Worm (Caenorhabditis elegans) whole organism, young adult: Measurements from ENCODE around the gene fem-2.
A peak's percentile ranks its signal among the peaks of the same experiment; 100 is the strongest.

Experiments used
- B0035.1 ChIP-seq: sonication (generic microtip); optimal IDR thresholded peaks from 2 replicates; lab custom pipeline; 2016; ENCODE audit warnings: missing genetic modification characterization, mild to moderate bottlenecking, missing compliant biosample characterization, missing genotype, missing genetic modification reagents
- B0261.1 ChIP-seq: sonication (generic microtip); optimal IDR thresholded peaks from 2 replicates; lab custom pipeline; 2016; ENCODE audit warnings: mild to moderate bottlenecking, missing genetic modification characterization, moderate library complexity, missing compliant biosample characterization
- F23B12.7 ChIP-seq: sonication (generic microtip); optimal IDR thresholded peaks from 2 replicates; lab custom pipeline; 2017; ENCODE audit warnings: missing genetic modification characterization, mild to moderate bottlenecking, missing compliant biosample characterization, antibody characterized with exemption, moderate library complexity; ENCODE audit not compliant: insufficient read depth
- F33H1.4 ChIP-seq: fragments of 200-800 bp; sonication (Bioruptor generic); IDR thresholded peaks from 2 replicates; pipeline ENCODE4 v1.3.6; 2022; ENCODE audit warnings: missing genetic modification reagents, missing genetic modification characterization, missing compliant biosample characterization
- F37B4.10 ChIP-seq: fragments of 200-800 bp; sonication (Bioruptor generic); IDR thresholded peaks from 2 replicates; pipeline ENCODE4 v1.3.6; 2022; ENCODE audit warnings: missing genetic modification characterization, missing compliant biosample characterization
- F39B2.1 ChIP-seq: fragments of 200-800 bp; sonication (Bioruptor generic); IDR thresholded peaks from 2 replicates; pipeline ENCODE4 v1.3.6; 2022; ENCODE audit warnings: missing genetic modification reagents, missing genetic modification characterization, missing compliant biosample characterization
- F49E8.2 ChIP-seq: sonication (generic microtip); optimal IDR thresholded peaks from 3 replicates; lab custom pipeline; 2017; ENCODE audit warnings: missing genetic modification characterization, mild to moderate bottlenecking, missing compliant biosample characterization, antibody characterized with exemption, moderate library complexity; ENCODE audit not compliant: insufficient read depth
- F55B11.4 ChIP-seq: sonication (generic microtip); optimal IDR thresholded peaks from 2 replicates; lab custom pipeline; 2016; ENCODE audit warnings: missing compliant biosample characterization, missing genetic modification characterization, borderline replicate concordance; ENCODE audit not compliant: insufficient read depth
- K11D2.4 ChIP-seq: fragments of 200-800 bp; sonication (Bioruptor generic); IDR thresholded peaks from 2 replicates; pipeline ENCODE4 v1.3.6; 2022; ENCODE audit warnings: missing genetic modification reagents, missing genetic modification characterization, missing compliant biosample characterization
- ZK185.1 ChIP-seq: sonication (generic microtip); optimal IDR thresholded peaks from 2 replicates; lab custom pipeline; 2016; ENCODE audit warnings: mild to moderate bottlenecking, missing genetic modification characterization, missing compliant biosample characterization; ENCODE audit not compliant: poor library complexity, severe bottlenecking
- athp-1 ChIP-seq: sonication (generic microtip); optimal IDR thresholded peaks from 2 replicates; lab custom pipeline; 2017; ENCODE audit warnings: mild to moderate bottlenecking, missing genetic modification characterization, missing compliant biosample characterization
- attf-5 ChIP-seq: fragments of 200-800 bp; sonication (Bioruptor generic); optimal IDR thresholded peaks from 2 replicates; lab custom pipeline; 2018; ENCODE audit warnings: mild to moderate bottlenecking, missing genetic modification characterization, missing compliant biosample characterization
- bed-1 ChIP-seq: fragments of 200-800 bp; sonication (Bioruptor generic); IDR thresholded peaks from 2 replicates; pipeline ENCODE4 v1.3.6; 2022; ENCODE audit warnings: missing genetic modification reagents, missing genetic modification characterization, missing compliant biosample characterization
- bed-2 ChIP-seq: fragments of 200-800 bp; sonication (Bioruptor generic); IDR thresholded peaks from 2 replicates; pipeline ENCODE4 v1.3.6; 2022; ENCODE audit warnings: missing genetic modification reagents, missing genetic modification characterization, missing compliant biosample characterization
- ccch-3 ChIP-seq: fragments of 200-800 bp; sonication (Bioruptor generic); optimal IDR thresholded peaks from 2 replicates; lab custom pipeline; 2018; ENCODE audit warnings: mild to moderate bottlenecking, missing genetic modification characterization, missing compliant biosample characterization
- cebp-1 ChIP-seq, 2 experiments: fragments of 200-800 bp in 1 of 2; sonication (Bioruptor generic) in 1 of 2; sonication (generic microtip) in 1 of 2; IDR thresholded peaks in 1 of 2; optimal IDR thresholded peaks in 1 of 2; 2 replicates each; pipeline versions ENCODE4 v1.3.6 to Lab custom; 2017 to 2022; ENCODE audit warnings: missing compliant biosample characterization in 2 of 2, missing genetic modification characterization in 2 of 2, mild to moderate bottlenecking in 1 of 2, missing genetic modification reagents in 1 of 2, moderate library complexity in 1 of 2
- ceh-27 ChIP-seq: fragments of 200-800 bp; sonication (Bioruptor generic); optimal IDR thresholded peaks from 2 replicates; lab custom pipeline; 2018; ENCODE audit warnings: mild to moderate bottlenecking, missing genetic modification characterization, moderate library complexity, missing compliant biosample characterization
- ceh-40 ChIP-seq: fragments of 200-800 bp; sonication (Bioruptor generic); IDR thresholded peaks from 2 replicates; pipeline ENCODE4 v1.3.6; 2022; ENCODE audit warnings: missing genetic modification characterization, missing compliant biosample characterization
- ceh-79 ChIP-seq: sonication (generic microtip); optimal IDR thresholded peaks from 2 replicates; lab custom pipeline; 2017; ENCODE audit warnings: mild to moderate bottlenecking, missing genetic modification characterization, missing compliant biosample characterization
- chd-7 ChIP-seq: sonication (generic microtip); optimal IDR thresholded peaks from 2 replicates; lab custom pipeline; 2016; ENCODE audit warnings: mild to moderate bottlenecking, missing genetic modification characterization, moderate library complexity, missing compliant biosample characterization
- die-1 ChIP-seq: sonication (generic microtip); optimal IDR thresholded peaks from 2 replicates; lab custom pipeline; 2016; ENCODE audit warnings: missing genotype, mild to moderate bottlenecking, missing genetic modification characterization, missing compliant biosample characterization
- egrh-3 ChIP-seq: fragments of 200-800 bp; sonication (Bioruptor generic); IDR thresholded peaks from 2 replicates; pipeline ENCODE4 v1.3.6; 2022; ENCODE audit warnings: missing genetic modification reagents, missing genetic modification characterization, missing compliant biosample characterization
- gei-17 ChIP-seq: fragments of 200-800 bp; sonication (Bioruptor generic); optimal IDR thresholded peaks from 2 replicates; lab custom pipeline; 2018; ENCODE audit warnings: mild to moderate bottlenecking, missing genetic modification characterization, missing compliant biosample characterization
- hlh-12 ChIP-seq: sonication (generic microtip); optimal IDR thresholded peaks from 2 replicates; lab custom pipeline; 2016; ENCODE audit warnings: missing genetic modification characterization, missing compliant biosample characterization
- hlh-26 ChIP-seq: fragments of 200-800 bp; sonication (Bioruptor generic); conservative IDR thresholded peaks from 2 replicates; pipeline ENCODE4 v1.3.6; 2022; ENCODE audit warnings: missing genetic modification reagents, missing genetic modification characterization, missing compliant biosample characterization
- hsf-1 ChIP-seq: fragments of 200-800 bp; sonication (Bioruptor generic); IDR thresholded peaks from 2 replicates; pipeline ENCODE4 v1.3.6; 2022; ENCODE audit warnings: missing genetic modification reagents, missing genetic modification characterization, missing compliant biosample characterization
- let-526 ChIP-seq: fragments of 200-800 bp; sonication (Bioruptor generic); IDR thresholded peaks from 2 replicates; pipeline ENCODE4 v1.3.6; 2022; ENCODE audit warnings: missing genetic modification reagents, missing genetic modification characterization, missing compliant biosample characterization
- let-607 ChIP-seq, 2 experiments: fragments of 200-800 bp in 1 of 2; sonication (Bioruptor generic) in 1 of 2; sonication (generic microtip) in 1 of 2; optimal IDR thresholded peaks; 2 replicates each; lab custom pipeline; 2016 to 2018; ENCODE audit warnings: mild to moderate bottlenecking in 2 of 2, missing compliant biosample characterization in 2 of 2, missing genetic modification characterization in 2 of 2, moderate library complexity in 2 of 2, missing genotype in 1 of 2
- madf-6 ChIP-seq: fragments of 200-800 bp; sonication (Bioruptor generic); IDR thresholded peaks from 2 replicates; pipeline ENCODE4 v1.3.6; 2022; ENCODE audit warnings: missing genetic modification reagents, missing genetic modification characterization, missing compliant biosample characterization
- mel-28 ChIP-seq: sonication (generic microtip); optimal IDR thresholded peaks from 2 replicates; lab custom pipeline; 2016; ENCODE audit warnings: borderline replicate concordance, mild to moderate bottlenecking, missing genetic modification characterization, missing compliant biosample characterization
- mes-4 ChIP-seq: sonication (generic microtip); optimal IDR thresholded peaks from 2 replicates; lab custom pipeline; 2016; ENCODE audit warnings: missing genotype, missing genetic modification characterization, missing compliant biosample characterization
- nhr-80 ChIP-seq: sonication (generic microtip); optimal IDR thresholded peaks from 2 replicates; lab custom pipeline; 2016; ENCODE audit warnings: missing genetic modification characterization, missing compliant biosample characterization
- pha-4 ChIP-seq: fragments of 150-350 bp; sonication (generic microtip); optimal IDR thresholded peaks from 2 replicates; lab custom pipeline; 2014; ENCODE audit warnings: missing biosample characterization, missing genetic modification reagents, missing genetic modification characterization
- rcor-1 ChIP-seq: fragments of 200-800 bp; sonication (Bioruptor generic); IDR thresholded peaks from 2 replicates; pipeline ENCODE4 v1.3.6; 2022; ENCODE audit warnings: missing genetic modification reagents, missing genetic modification characterization, missing compliant biosample characterization
- sdz-38 ChIP-seq: sonication (generic microtip); optimal IDR thresholded peaks from 2 replicates; lab custom pipeline; 2016; ENCODE audit warnings: missing genotype, missing genetic modification characterization, missing compliant biosample characterization
- snpc-1.1 ChIP-seq: sonication (generic microtip); optimal IDR thresholded peaks from 2 replicates; lab custom pipeline; 2017; ENCODE audit warnings: missing genetic modification characterization, mild to moderate bottlenecking, missing compliant biosample characterization, antibody characterized with exemption, moderate library complexity, missing genotype, missing genetic modification reagents; ENCODE audit not compliant: insufficient read depth
- somi-1 ChIP-seq: fragments of 200-800 bp; sonication (Bioruptor generic); optimal IDR thresholded peaks from 2 replicates; lab custom pipeline; 2018; ENCODE audit warnings: mild to moderate bottlenecking, missing genetic modification characterization, missing compliant biosample characterization
- sptf-2 ChIP-seq: fragments of 200-800 bp; sonication (Bioruptor generic); optimal IDR thresholded peaks from 2 replicates; lab custom pipeline; 2018; ENCODE audit warnings: mild to moderate bottlenecking, missing genetic modification characterization, missing compliant biosample characterization
- zfh-2 ChIP-seq: fragments of 200-800 bp; sonication (Bioruptor generic); conservative IDR thresholded peaks from 2 replicates; pipeline ENCODE4 v1.3.6; 2022; ENCODE audit warnings: missing genetic modification reagents, missing genetic modification characterization, missing compliant biosample characterization
- ztf-6 ChIP-seq: fragments of 200-800 bp; sonication (Bioruptor generic); IDR thresholded peaks from 2 replicates; pipeline ENCODE4 v1.3.6; 2022; ENCODE audit warnings: missing genetic modification reagents, missing genetic modification characterization, missing compliant biosample characterization

The fem-2 gene

DNA sequence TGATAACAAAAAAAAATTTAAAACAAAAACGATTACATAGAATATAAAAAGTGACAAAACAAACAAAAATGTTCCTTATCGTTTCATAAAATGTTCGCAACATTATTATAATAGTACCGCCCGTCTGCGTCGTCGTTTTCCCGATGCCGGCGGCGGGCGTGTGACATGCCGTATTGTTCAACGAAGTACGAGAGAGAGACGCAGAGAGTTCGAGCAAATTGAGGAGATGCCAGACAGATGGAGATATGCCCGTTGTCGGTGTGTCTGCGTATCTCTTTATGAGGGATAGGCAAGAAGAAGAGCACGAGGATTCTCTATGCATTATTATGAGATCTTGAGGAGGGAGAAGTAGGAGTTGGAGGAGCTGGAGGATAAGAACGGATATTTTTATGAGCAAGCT is 10.7 kb downstream of the fem-2 start (continued):
- TF ChIP-seq rcor-1 (GFP tag; lab: Robert Waterston, UW) = peak; percentile 78
- TF ChIP-seq ccch-3 (GFP tag; lab: Kevin White, UChicago) = no peak
- no peak for TF ChIP-seq ceh-40 (GFP tag; lab: Robert Waterston, UW)
- no peak for TF ChIP-seq snpc-1.1 (tag; lab: Kevin White, UChicago)
- TF ChIP-seq bed-1 = no peak
- no peak for TF ChIP-seq mel-28 (tag; lab: Kevin White, UChicago)
- no peak for TF ChIP-seq F55B11.4 (tag; lab: Kevin White, UChicago)
- peak; percentile 9 for TF ChIP-seq F23B12.7 (tag; lab: Kevin White, UChicago)
- no peak for TF ChIP-seq hsf-1
- TF ChIP-seq mes-4 (tag; lab: Kevin White, UChicago) = no peak
- no peak for TF ChIP-seq F49E8.2
- no peak for TF ChIP-seq let-526 (GFP tag; lab: Robert Waterston, UW)
- TF ChIP-seq ceh-79 (tag; lab: Kevin White, UChicago) = no peak
- TF ChIP-seq F37B4.10 (GFP tag; lab: Robert Waterston, UW) = no peak
- peak; percentile 73 for TF ChIP-seq chd-7 (tag; lab: Kevin White, UChicago)

DNA sequence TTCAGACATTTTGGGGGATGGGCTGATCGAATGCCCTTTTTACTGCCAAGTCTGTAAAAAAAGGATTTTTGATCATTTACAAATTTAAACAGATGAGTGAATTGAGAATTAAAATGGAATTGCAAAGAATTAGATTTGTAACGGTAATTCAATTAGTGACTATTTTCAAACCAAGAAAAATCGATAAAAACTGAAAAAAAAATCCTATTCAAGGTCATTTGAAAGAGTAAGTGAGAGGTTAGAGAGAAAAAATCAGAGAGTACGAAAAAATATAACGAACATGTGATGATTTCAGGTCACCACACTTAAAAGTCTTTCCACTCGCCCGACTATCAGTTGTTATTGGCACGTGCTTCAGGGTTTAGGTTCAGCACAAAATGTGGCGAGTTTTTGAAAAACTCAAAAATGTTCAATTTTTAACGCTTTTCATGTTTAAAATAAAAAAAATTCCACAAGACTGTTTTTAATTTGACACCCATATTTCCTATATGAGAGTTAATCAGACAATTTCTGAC is 14.2 kb downstream of the fem-2 start, which contains the start of gene T19C3.4:
Gene T19C3.4, minus strand, starts transcription at position 51 of the 515 bp plus-strand sequence.
- TF ChIP-seq F33H1.4 (no peak), egrh-3 (GFP tag; lab: Robert Waterston, UW) (no peak), madf-6 (GFP tag; lab: Robert Waterston, UW) (no peak), zfh-2 (no peak), bed-2 (GFP tag; lab: Robert Waterston, UW) (no peak), athp-1 (tag; lab: Kevin White, UChicago) (no peak), let-607 (tag; optimal IDR thresholded peaks at IDR 0.05; lab: Kevin White, UChicago) (no peak), B0261.1 (no peak), hlh-12 (tag; lab: Kevin White, UChicago) (no peak), pha-4 (tag; lab: Kevin White, UChicago) (no peak), B0035.1 (tag; lab: Kevin White, UChicago) (no peak), hlh-26 (GFP tag; lab: Robert Waterston, UW) (no peak), sptf-2 (GFP tag; lab: Kevin White, UChicago) (no peak), K11D2.4 (GFP tag; lab: Robert Waterston, UW) (no peak), sdz-38 (tag; lab: Kevin White, UChicago) (no peak), cebp-1 (GFP tag; IDR thresholded peaks at IDR 0.05; lab: Robert Waterston, UW) (no peak), cebp-1 (tag; optimal IDR thresholded peaks at IDR 0.05; lab: Kevin White, UChicago) (peak; percentile 47), nhr-80 (tag; lab: Kevin White, UChicago) (peak; percentile 62), F39B2.1 (GFP tag; lab: Robert Waterston, UW) (no peak), die-1 (no peak), ztf-6 (GFP tag; lab: Robert Waterston, UW) (no peak), somi-1 (no peak), gei-17 (GFP tag; lab: Kevin White, UChicago) (no peak), attf-5 (GFP tag; lab: Kevin White, UChicago) (peak; percentile 44), ceh-27 (no peak), bed-1 (no peak), ZK185.1 (no peak)
